Fruit fly (Drosophila melanogaster): ENCODE measurements around the gene robl37BC.

The robl37BC gene

dm6 chr2L:19017060-19017459 is 6.4 kb downstream of the robl37BC start:
- peak; percentile 91 for TF ChIP-seq abd-A (tag; optimal IDR thresholded peaks at IDR 0.05)
- TF ChIP-seq CG12744 (GFP tag; optimal IDR thresholded peaks at IDR 0.05), result no peak
- TF ChIP-seq Hey (tag; optimal IDR thresholded peaks at IDR 0.05), result peak; percentile 42
- TF ChIP-seq CG7271 (tag; optimal IDR thresholded peaks at IDR 0.05), result no peak
- peak; percentile 8 for TF ChIP-seq CG18599 (GFP tag; optimal IDR thresholded peaks at IDR 0.05)
- peak; percentile 23 for TF ChIP-seq CG10543 (GFP tag; optimal IDR thresholded peaks at IDR 0.05)
- TF ChIP-seq lab (GFP tag; optimal IDR thresholded peaks at IDR 0.05), result peak; percentile 18

dm6 chr2L:19018266-19018665 is 7.6 kb downstream of the robl37BC start:
- TF ChIP-seq Hey (tag; optimal IDR thresholded peaks at IDR 0.05) (peak; percentile 92), ac (GFP tag; optimal IDR thresholded peaks at IDR 0.05) (no peak), chinmo (GFP tag; IDR thresholded peaks at IDR 0.05; ENCODE audit: partially characterized antibody) (no peak), CG10543 (GFP tag; optimal IDR thresholded peaks at IDR 0.05) (peak; percentile 74), CG13894 (tag; optimal IDR thresholded peaks at IDR 0.05) (no peak), abd-A (tag; optimal IDR thresholded peaks at IDR 0.05) (peak; percentile 92), sd (tag; optimal IDR thresholded peaks at IDR 0.05) (peak; percentile 4), Ptx1 (GFP tag; IDR thresholded peaks at IDR 0.05) (0 out of 2 replicates have a peak, but pooled peaks have one; percentile 18), mirr (GFP tag; optimal IDR thresholded peaks at IDR 0.05) (peak; percentile 73), Adf1 (GFP tag; IDR thresholded peaks at IDR 0.05) (peak; percentile 34; the same call in 1 of the 2 replicates), Dip2 (GFP tag; IDR thresholded peaks at IDR 0.05) (no peak), crol (GFP tag; IDR thresholded peaks at IDR 0.05) (peak; percentile 70), Med (GFP tag) (peak; percentile 7), oc (tag; optimal IDR thresholded peaks at IDR 0.05) (peak; percentile 32), CG12071 (GFP tag; optimal IDR thresholded peaks at IDR 0.05) (peak; percentile 22), CG9797 (GFP tag; optimal IDR thresholded peaks at IDR 0.05) (no peak), Ets65A (GFP tag) (peak; percentile 69), Hr51 (GFP tag; optimal IDR thresholded peaks at IDR 0.05) (peak in 1 of 2 experiments; percentile 5), HLH4C (GFP tag; IDR thresholded peaks at IDR 0.05; ENCODE audit: partially characterized antibody) (no peak), YL-1 (GFP tag; optimal IDR thresholded peaks at IDR 0.05) (no peak), ci (GFP tag; IDR thresholded peaks at IDR 0.05) (0 out of 3 replicates have a peak, but pooled peaks have one; percentile 15), CG18599 (GFP tag; optimal IDR thresholded peaks at IDR 0.05) (peak; percentile 53), nerfin-1 (tag; optimal IDR thresholded peaks at IDR 0.05) (peak; percentile 19)

DNA sequence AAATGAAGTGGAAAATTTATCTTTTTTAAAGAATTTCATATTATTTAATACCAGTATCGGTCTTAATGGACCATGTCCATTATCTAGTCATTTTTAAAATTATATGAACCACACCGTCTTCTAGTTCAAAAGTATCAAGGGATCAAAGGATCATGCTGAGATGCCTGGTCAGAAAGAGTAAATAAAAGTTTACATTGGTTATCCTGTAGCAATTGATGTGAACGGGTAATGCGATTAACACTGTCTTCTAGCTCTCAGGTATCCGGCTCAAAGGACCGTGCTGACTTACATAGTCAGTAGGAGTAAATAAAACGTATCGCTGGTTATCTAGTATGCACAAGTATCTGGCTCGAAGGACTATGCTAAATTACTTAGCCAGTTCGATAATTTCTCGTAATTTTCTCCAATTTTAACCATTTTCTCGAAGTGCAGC is 8.5 kb downstream of the robl37BC start:
- no peak for TF ChIP-seq rib (GFP tag; IDR thresholded peaks at IDR 0.05)
- peak; percentile 37 for TF ChIP-seq CG1233 (GFP tag; optimal IDR thresholded peaks at IDR 0.05)
- TF ChIP-seq CG8924 (tag; optimal IDR thresholded peaks at IDR 0.05), result peak; percentile 28
- TF ChIP-seq Sry-β (GFP tag; optimal IDR thresholded peaks at IDR 0.05), result no peak
- TF ChIP-seq slou (GFP tag; optimal IDR thresholded peaks at IDR 0.05), result peak; percentile 2
- TF ChIP-seq Mrtf (GFP tag; IDR thresholded peaks at IDR 0.05), result no peak
- peak; percentile 62 for TF ChIP-seq Sox100B (GFP tag; optimal IDR thresholded peaks at IDR 0.05)
- no peak for TF ChIP-seq esg (GFP tag; conservative IDR thresholded peaks at IDR 0.05)
- TF ChIP-seq CG16815 (GFP tag; optimal IDR thresholded peaks at IDR 0.05), result peak; percentile 7
- TF ChIP-seq seq (GFP tag; IDR thresholded peaks at IDR 0.05), result peak; percentile 19; the same call in 1 of the 2 replicates
- peak; percentile 8 for TF ChIP-seq CG6813 (GFP tag; optimal IDR thresholded peaks at IDR 0.05)
- no peak for TF ChIP-seq ac (GFP tag; optimal IDR thresholded peaks at IDR 0.05)
- no peak for TF ChIP-seq Doc2 (GFP tag; IDR thresholded peaks at IDR 0.05)
- TF ChIP-seq CG12391 (tag; optimal IDR thresholded peaks at IDR 0.05), result peak; percentile 7
- peak; percentile 31; the same call in 1 of the 2 replicates for TF ChIP-seq slbo (GFP tag; IDR thresholded peaks at IDR 0.05)
- no peak for TF ChIP-seq CG30431 (GFP tag; optimal IDR thresholded peaks at IDR 0.05)
- TF ChIP-seq tin (GFP tag; optimal IDR thresholded peaks at IDR 0.05), result no peak
- no peak for TF ChIP-seq MTF-1 (GFP tag; optimal IDR thresholded peaks at IDR 0.05; ENCODE audit: borderline replicate concordance)
- no peak for TF ChIP-seq dan (GFP tag; IDR thresholded peaks at IDR 0.05)
- peak; percentile 15 for TF ChIP-seq fd96Cb (tag; optimal IDR thresholded peaks at IDR 0.05)
- TF ChIP-seq vvl (GFP tag; IDR thresholded peaks at IDR 0.05), result no peak
- no peak for TF ChIP-seq Dip3 (GFP tag; optimal IDR thresholded peaks at IDR 0.05)
- no peak for TF ChIP-seq h (optimal IDR thresholded peaks at IDR 0.05)

Data from whole organism, embryonic.